Worm (Caenorhabditis elegans): ENCODE results near the gene gln-6.

Gene gln-6

DNA sequence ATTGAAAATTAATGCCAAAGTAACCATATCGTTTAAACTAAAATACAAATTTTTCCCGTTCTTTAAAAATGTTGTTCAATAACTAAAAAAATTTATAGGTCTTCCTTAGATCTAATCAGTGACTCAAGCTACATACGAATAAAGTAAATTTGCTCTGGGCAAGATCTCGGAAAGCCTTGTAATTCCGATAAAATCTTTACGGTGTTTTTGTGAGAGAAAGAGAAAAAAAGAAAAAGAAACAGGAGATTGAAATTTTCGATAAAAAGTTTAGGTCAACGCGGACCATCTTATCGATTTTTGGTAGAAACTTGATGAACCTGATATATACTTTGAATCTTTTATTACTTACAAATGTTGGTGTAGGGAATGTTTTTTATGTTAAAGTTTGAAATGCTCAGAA lies 17.5 kb downstream of the gln-6 start:
- no peak for TF ChIP-seq tbx-37 (GFP tag; conservative IDR thresholded peaks at IDR 0.05)
- no peak for TF ChIP-seq B0310.2 (tag; optimal IDR thresholded peaks at IDR 0.05)
- TF ChIP-seq hnd-1 (tag; optimal IDR thresholded peaks at IDR 0.05), result no peak
- no peak for TF ChIP-seq sea-1 (GFP tag; conservative IDR thresholded peaks at IDR 0.05)
- no peak for TF ChIP-seq hmbx-1 (tag; optimal IDR thresholded peaks at IDR 0.05)
- TF ChIP-seq pes-1 (GFP tag; IDR thresholded peaks at IDR 0.05), result no peak
- no peak for TF ChIP-seq hmg-4 (GFP tag; optimal IDR thresholded peaks at IDR 0.05)
- TF ChIP-seq ceh-13 (GFP tag; optimal IDR thresholded peaks at IDR 0.05), result no peak
- TF ChIP-seq ceh-36 (tag; optimal IDR thresholded peaks at IDR 0.05), result no peak
- TF ChIP-seq aly-1 (tag; optimal IDR thresholded peaks at IDR 0.05), result no peak
- no peak for TF ChIP-seq tra-4 (tag; optimal IDR thresholded peaks at IDR 0.05)
- no peak for TF ChIP-seq flt-1 (GFP tag; IDR thresholded peaks at IDR 0.05)
- no peak for TF ChIP-seq tbx-11 (GFP tag; IDR thresholded peaks at IDR 0.05)
- TF ChIP-seq scrt-1 (GFP tag; IDR thresholded peaks at IDR 0.05), result no peak
- TF ChIP-seq F13C5.2 (tag; optimal IDR thresholded peaks at IDR 0.05), result no peak
- no peak for TF ChIP-seq ama-1 (optimal IDR thresholded peaks at IDR 0.05)
- no peak for TF ChIP-seq ets-7 (tag; optimal IDR thresholded peaks at IDR 0.05)

DNA sequence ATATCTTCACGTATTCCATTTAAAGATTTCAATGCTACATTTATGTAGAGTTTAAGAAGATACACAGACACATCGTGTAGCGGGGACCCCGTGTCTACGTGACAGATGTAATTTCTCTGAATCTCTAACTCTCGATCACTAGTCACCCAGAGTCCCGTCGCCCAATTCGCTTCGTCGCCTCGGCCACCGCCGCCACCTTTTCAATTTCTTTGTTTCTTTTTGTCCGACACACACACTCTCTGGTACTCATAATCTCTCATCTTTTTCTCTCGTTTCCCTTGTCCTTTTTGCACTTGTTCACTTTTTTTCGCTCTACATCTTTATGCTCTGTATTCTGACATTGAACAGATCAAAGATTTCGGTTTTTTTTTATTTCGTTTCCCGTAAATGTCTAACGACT lies 22.3 kb downstream of the gln-6 start:
- TF ChIP-seq hmg-4 (GFP tag; optimal IDR thresholded peaks at IDR 0.05), result no peak
- no peak for TF ChIP-seq sea-1 (GFP tag; conservative IDR thresholded peaks at IDR 0.05)
- TF ChIP-seq flt-1 (GFP tag; IDR thresholded peaks at IDR 0.05), result no peak
- no peak for TF ChIP-seq B0310.2 (tag; optimal IDR thresholded peaks at IDR 0.05)
- no peak for TF ChIP-seq aly-1 (tag; optimal IDR thresholded peaks at IDR 0.05)
- TF ChIP-seq hmbx-1 (tag; optimal IDR thresholded peaks at IDR 0.05), result no peak
- TF ChIP-seq pes-1 (GFP tag; IDR thresholded peaks at IDR 0.05), result no peak

DNA sequence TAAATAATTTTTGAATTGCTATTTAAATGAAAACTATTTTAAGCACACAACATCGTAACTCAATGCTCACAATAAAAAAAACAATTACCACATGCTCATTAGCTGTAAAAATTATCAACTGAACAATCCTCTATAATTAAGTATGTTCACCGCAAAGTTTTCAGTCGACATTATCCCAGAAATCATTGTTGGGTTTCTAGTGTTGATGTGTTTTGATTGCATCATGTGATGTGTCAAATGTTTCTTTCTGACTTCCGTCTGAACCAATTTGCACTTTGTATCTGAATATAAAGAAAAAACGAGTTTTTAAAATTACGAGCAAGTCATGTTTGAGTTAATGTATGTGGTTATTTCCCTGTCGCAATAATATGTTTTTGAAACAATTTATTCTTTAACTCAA lies 22.9 kb downstream of the gln-6 start:
- TF ChIP-seq ceh-36 (tag; optimal IDR thresholded peaks at IDR 0.05) (no peak), flt-1 (GFP tag; IDR thresholded peaks at IDR 0.05) (no peak), B0310.2 (tag; optimal IDR thresholded peaks at IDR 0.05) (no peak), aly-1 (tag; optimal IDR thresholded peaks at IDR 0.05) (no peak), F13C5.2 (tag; optimal IDR thresholded peaks at IDR 0.05) (no peak), hmbx-1 (tag; optimal IDR thresholded peaks at IDR 0.05) (no peak), ceh-13 (GFP tag; optimal IDR thresholded peaks at IDR 0.05) (no peak), ama-1 (optimal IDR thresholded peaks at IDR 0.05) (no peak), ets-7 (tag; optimal IDR thresholded peaks at IDR 0.05) (no peak), tra-4 (tag; optimal IDR thresholded peaks at IDR 0.05) (no peak), pes-1 (GFP tag; IDR thresholded peaks at IDR 0.05) (no peak), scrt-1 (GFP tag; IDR thresholded peaks at IDR 0.05) (no peak), sea-1 (GFP tag; conservative IDR thresholded peaks at IDR 0.05) (no peak), tbx-37 (GFP tag; conservative IDR thresholded peaks at IDR 0.05) (no peak), hmg-4 (GFP tag; optimal IDR thresholded peaks at IDR 0.05) (no peak)

DNA sequence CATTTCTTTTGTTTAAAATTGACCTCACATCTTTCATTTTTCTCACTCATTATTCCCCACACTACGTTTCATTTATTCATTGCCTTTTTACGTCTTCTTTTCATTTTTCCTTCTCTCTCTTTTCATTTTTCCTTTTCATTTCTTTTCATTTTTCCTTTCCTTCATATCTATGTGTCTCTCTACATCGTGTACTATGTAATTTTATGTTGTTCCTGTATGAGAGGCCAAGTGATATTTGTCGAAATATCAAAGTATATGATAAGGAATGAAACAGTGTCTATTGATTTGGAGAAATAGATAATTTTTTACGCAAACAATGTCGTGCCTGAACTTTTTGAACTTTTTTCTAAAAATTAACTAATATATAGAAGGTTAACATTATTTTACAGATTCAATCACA lies 24.2 kb downstream of the gln-6 start:
- TF ChIP-seq sea-1 (GFP tag; conservative IDR thresholded peaks at IDR 0.05) (no peak), hnd-1 (tag; optimal IDR thresholded peaks at IDR 0.05) (no peak), aly-1 (tag; optimal IDR thresholded peaks at IDR 0.05) (no peak), hmbx-1 (tag; optimal IDR thresholded peaks at IDR 0.05) (no peak), flt-1 (GFP tag; IDR thresholded peaks at IDR 0.05) (no peak)

DNA sequence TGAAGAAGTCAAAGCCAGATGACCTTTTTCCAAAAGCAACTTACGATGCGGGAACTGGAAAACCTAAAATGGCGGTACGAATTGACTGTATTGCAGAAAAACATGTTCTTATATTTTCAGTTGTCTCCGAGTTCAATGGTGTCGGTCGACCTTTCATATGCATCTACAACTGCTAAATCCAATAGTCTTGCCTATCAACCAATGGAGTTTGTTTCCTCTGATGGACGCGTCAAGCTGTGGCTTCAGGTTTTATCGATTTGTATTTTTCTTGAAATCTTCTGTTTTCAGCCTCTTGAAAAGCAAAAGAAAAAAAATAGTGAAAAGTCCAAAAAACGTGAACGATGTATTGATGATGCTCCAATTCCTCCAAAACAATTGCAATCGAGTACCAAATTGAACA lies 26.4 kb downstream of the gln-6 start:
- TF ChIP-seq tra-4 (tag; optimal IDR thresholded peaks at IDR 0.05), result no peak
- TF ChIP-seq hmbx-1 (tag; optimal IDR thresholded peaks at IDR 0.05), result no peak
- TF ChIP-seq pes-1 (GFP tag; IDR thresholded peaks at IDR 0.05), result no peak
- no peak for TF ChIP-seq hnd-1 (tag; optimal IDR thresholded peaks at IDR 0.05)
- TF ChIP-seq ets-7 (tag; optimal IDR thresholded peaks at IDR 0.05), result no peak
- TF ChIP-seq ama-1 (optimal IDR thresholded peaks at IDR 0.05), result no peak
- no peak for TF ChIP-seq tbx-37 (GFP tag; conservative IDR thresholded peaks at IDR 0.05)
- TF ChIP-seq ceh-36 (tag; optimal IDR thresholded peaks at IDR 0.05), result no peak
- TF ChIP-seq aly-1 (tag; optimal IDR thresholded peaks at IDR 0.05), result no peak
- no peak for TF ChIP-seq scrt-1 (GFP tag; IDR thresholded peaks at IDR 0.05)
- no peak for TF ChIP-seq B0310.2 (tag; optimal IDR thresholded peaks at IDR 0.05)
- no peak for TF ChIP-seq sea-1 (GFP tag; conservative IDR thresholded peaks at IDR 0.05)
- TF ChIP-seq tbx-11 (GFP tag; IDR thresholded peaks at IDR 0.05), result no peak
- no peak for TF ChIP-seq flt-1 (GFP tag; IDR thresholded peaks at IDR 0.05)
- no peak for TF ChIP-seq hmg-4 (GFP tag; optimal IDR thresholded peaks at IDR 0.05)
- no peak for TF ChIP-seq F13C5.2 (tag; optimal IDR thresholded peaks at IDR 0.05)
- no peak for TF ChIP-seq ceh-13 (GFP tag; optimal IDR thresholded peaks at IDR 0.05)

DNA sequence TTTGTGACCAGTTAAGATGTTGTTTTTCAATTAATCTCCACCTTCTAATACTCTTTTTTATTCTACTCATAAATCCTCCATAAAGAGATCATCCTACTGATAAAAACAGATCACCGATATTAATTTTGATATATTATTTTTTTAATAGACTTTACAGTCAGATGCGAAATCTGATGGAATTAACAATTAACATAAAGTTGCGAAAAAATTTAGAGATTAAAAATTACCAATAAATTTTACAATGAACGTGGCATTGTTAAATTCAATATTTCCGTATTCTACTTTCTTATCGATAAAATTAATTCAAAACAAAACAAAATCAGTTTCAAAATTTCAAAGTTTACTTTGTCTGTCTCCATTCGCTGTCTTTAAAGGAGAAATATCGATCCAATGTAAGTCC lies 27.9 kb downstream of the gln-6 start, which contains the start of gene K01H12.4:
Gene K01H12.4 (plus strand): TSS at position 301 of the 400 bp plus-strand sequence.
- TF ChIP-seq ets-7 (tag; optimal IDR thresholded peaks at IDR 0.05) (no peak), F13C5.2 (tag; optimal IDR thresholded peaks at IDR 0.05) (no peak), ceh-13 (GFP tag; optimal IDR thresholded peaks at IDR 0.05) (no peak), pes-1 (GFP tag; IDR thresholded peaks at IDR 0.05) (no peak), tbx-37 (GFP tag; conservative IDR thresholded peaks at IDR 0.05) (no peak), hnd-1 (tag; optimal IDR thresholded peaks at IDR 0.05) (no peak), hmbx-1 (tag; optimal IDR thresholded peaks at IDR 0.05) (no peak), ama-1 (optimal IDR thresholded peaks at IDR 0.05) (no peak), B0310.2 (tag; optimal IDR thresholded peaks at IDR 0.05) (no peak), aly-1 (tag; optimal IDR thresholded peaks at IDR 0.05) (no peak), tbx-11 (GFP tag; IDR thresholded peaks at IDR 0.05) (no peak), flt-1 (GFP tag; IDR thresholded peaks at IDR 0.05) (no peak)

DNA sequence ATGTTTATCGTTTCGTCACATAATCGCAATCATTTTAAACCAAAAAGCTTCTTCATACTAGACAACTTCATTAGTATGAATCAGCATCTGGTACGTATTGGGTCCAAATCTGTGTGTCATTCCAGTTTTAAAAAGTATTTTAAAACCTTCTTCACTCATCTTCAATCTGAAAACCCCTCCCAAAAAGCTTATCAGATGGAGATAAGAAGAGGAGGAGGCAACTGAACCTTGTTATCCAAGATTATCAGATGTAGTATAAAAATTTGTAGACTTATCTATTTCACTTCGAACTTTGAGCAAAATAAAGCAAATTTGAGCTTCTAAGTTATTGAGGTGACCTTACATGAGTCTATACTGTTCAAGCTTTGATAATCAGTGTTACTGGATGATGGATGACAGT lies 30.8 kb downstream of the gln-6 start, which contains the start of gene nhr-38:
Gene nhr-38 (plus strand): TSS at position 301 of the 400 bp plus-strand sequence.
- no peak for TF ChIP-seq hnd-1 (tag; optimal IDR thresholded peaks at IDR 0.05)
- TF ChIP-seq B0310.2 (tag; optimal IDR thresholded peaks at IDR 0.05), result no peak
- TF ChIP-seq tbx-11 (GFP tag; IDR thresholded peaks at IDR 0.05), result no peak
- no peak for TF ChIP-seq ceh-36 (tag; optimal IDR thresholded peaks at IDR 0.05)
- no peak for TF ChIP-seq tra-4 (tag; optimal IDR thresholded peaks at IDR 0.05)
- TF ChIP-seq flt-1 (GFP tag; IDR thresholded peaks at IDR 0.05), result no peak
- TF ChIP-seq pes-1 (GFP tag; IDR thresholded peaks at IDR 0.05), result no peak
- TF ChIP-seq aly-1 (tag; optimal IDR thresholded peaks at IDR 0.05), result no peak
- TF ChIP-seq ceh-13 (GFP tag; optimal IDR thresholded peaks at IDR 0.05), result no peak
- TF ChIP-seq hmbx-1 (tag; optimal IDR thresholded peaks at IDR 0.05), result no peak
- no peak for TF ChIP-seq ama-1 (optimal IDR thresholded peaks at IDR 0.05)
- no peak for TF ChIP-seq hmg-4 (GFP tag; optimal IDR thresholded peaks at IDR 0.05)
- TF ChIP-seq F13C5.2 (tag; optimal IDR thresholded peaks at IDR 0.05), result no peak
- TF ChIP-seq ets-7 (tag; optimal IDR thresholded peaks at IDR 0.05), result no peak
- no peak for TF ChIP-seq scrt-1 (GFP tag; IDR thresholded peaks at IDR 0.05)
- TF ChIP-seq sea-1 (GFP tag; conservative IDR thresholded peaks at IDR 0.05), result no peak
- TF ChIP-seq tbx-37 (GFP tag; conservative IDR thresholded peaks at IDR 0.05), result no peak
